Worm (Caenorhabditis elegans): ENCODE measurements around the gene nhl-2.

nhl-2 gene

DNA sequence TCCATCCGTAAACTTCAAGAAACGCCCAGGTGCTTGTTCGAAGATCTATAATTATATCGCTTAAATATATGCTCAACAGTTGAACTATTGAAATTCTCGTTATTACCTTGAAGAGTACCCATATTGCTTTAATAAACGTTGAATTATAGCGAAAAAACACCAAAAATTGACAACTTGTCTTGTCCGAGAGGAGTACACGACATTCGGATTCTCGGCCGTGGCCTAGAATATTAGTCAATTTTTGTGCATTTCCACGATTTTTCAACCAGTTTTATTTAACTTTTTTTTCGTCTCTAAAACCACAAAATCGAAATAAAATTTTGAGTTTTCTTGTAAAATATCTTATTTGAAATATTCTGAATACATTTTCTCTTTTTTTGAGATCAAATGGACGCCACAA is 13.4 kb upstream of the nhl-2 start, which contains the start of the genes F26F4.9 and cee-1 (continued):
- no peak for TF ChIP-seq sea-2 (GFP tag; optimal IDR thresholded peaks at IDR 0.05)
- no peak for TF ChIP-seq mdl-1 (tag; optimal IDR thresholded peaks at IDR 0.05)
- no peak for TF ChIP-seq aly-2 (tag; optimal IDR thresholded peaks at IDR 0.05)
- peak; percentile 53 for TF ChIP-seq snpc-4 (tag; optimal IDR thresholded peaks at IDR 0.05)
- no peak for TF ChIP-seq daf-12 (tag; optimal IDR thresholded peaks at IDR 0.05)
- TF ChIP-seq unc-62 (GFP tag; optimal IDR thresholded peaks at IDR 0.05), result no peak
- TF ChIP-seq lin-39 (tag; optimal IDR thresholded peaks at IDR 0.05), result no peak

ce11 chrIII:4910956-4911355 is 12.1 kb upstream of the nhl-2 start, which contains the start of gene F26F4.2:
Gene F26F4.2 (plus strand): TSS chrIII:4911256.
- TF ChIP-seq nhr-43 (tag; optimal IDR thresholded peaks at IDR 0.05; ENCODE audit: poor library complexity, severe bottlenecking), result no peak
- TF ChIP-seq fkh-2 (tag; optimal IDR thresholded peaks at IDR 0.05), result no peak
- TF ChIP-seq ama-1 (optimal IDR thresholded peaks at IDR 0.05), result no peak
- no peak for TF ChIP-seq ceh-16 (tag; optimal IDR thresholded peaks at IDR 0.05)
- TF ChIP-seq nhr-23 (tag; optimal IDR thresholded peaks at IDR 0.05), result no peak

- TF ChIP-seq nhr-11 (tag; optimal IDR thresholded peaks at IDR 0.05) (no peak), nhr-43 (tag; optimal IDR thresholded peaks at IDR 0.05; ENCODE audit: poor library complexity, severe bottlenecking) (no peak), egl-5 (tag; optimal IDR thresholded peaks at IDR 0.05) (no peak), lin-39 (tag; optimal IDR thresholded peaks at IDR 0.05) (no peak), aly-2 (tag; optimal IDR thresholded peaks at IDR 0.05) (no peak), lin-15B (tag; optimal IDR thresholded peaks at IDR 0.05) (no peak), unc-62 (GFP tag; optimal IDR thresholded peaks at IDR 0.05) (no peak), elt-1 (tag; optimal IDR thresholded peaks at IDR 0.05) (no peak), fkh-2 (tag; optimal IDR thresholded peaks at IDR 0.05) (no peak), ama-1 (optimal IDR thresholded peaks at IDR 0.05) (no peak), nhr-25 (tag; optimal IDR thresholded peaks at IDR 0.05) (no peak), ceh-28 (tag; optimal IDR thresholded peaks at IDR 0.05) (no peak), mdl-1 (tag; optimal IDR thresholded peaks at IDR 0.05) (no peak), ZK546.5 (tag; optimal IDR thresholded peaks at IDR 0.05) (no peak), ztf-4 (tag; optimal IDR thresholded peaks at IDR 0.05) (no peak), pqm-1 (tag; optimal IDR thresholded peaks at IDR 0.05) (no peak), zag-1 (tag; optimal IDR thresholded peaks at IDR 0.05) (no peak)
Measured at ce11 chrIII:4909938-4910337, 11.1 kb upstream of the nhl-2 start, which contains the start of gene F26F4.12. Gene F26F4.12 (minus strand): TSS chrIII:4910038.

DNA sequence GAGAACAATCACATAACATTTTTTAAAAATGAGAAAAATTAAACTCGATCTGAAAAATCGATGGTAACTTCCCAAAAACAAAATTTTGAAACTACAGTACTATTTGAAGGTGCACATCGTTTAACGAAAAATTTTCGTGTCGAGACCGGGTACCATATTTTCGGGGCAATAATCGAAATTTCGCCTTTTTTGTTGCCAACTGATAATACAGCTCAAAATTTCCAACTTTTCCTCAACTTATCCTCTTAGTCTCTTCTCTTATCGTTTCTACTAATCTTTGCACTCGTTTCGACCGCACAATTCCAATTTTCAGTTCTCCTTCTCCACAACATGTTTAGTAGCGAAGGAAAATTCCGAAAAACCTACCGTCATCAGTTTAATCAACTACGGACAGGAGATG is 8.0 kb upstream of the nhl-2 start, which contains the start of gene rom-1:
TSS of gene rom-1 (plus strand) at position 301 of the 400 bp plus-strand sequence.
- no peak for TF ChIP-seq egl-27 (tag; optimal IDR thresholded peaks at IDR 0.05)

- no peak for TF ChIP-seq ceh-28 (tag; optimal IDR thresholded peaks at IDR 0.05)
- TF ChIP-seq nhr-67 (tag; optimal IDR thresholded peaks at IDR 0.05), result no peak
- TF ChIP-seq pqm-1 (tag; optimal IDR thresholded peaks at IDR 0.05), result peak; percentile 2
- TF ChIP-seq ceh-9 (tag; optimal IDR thresholded peaks at IDR 0.05), result no peak
- no peak for TF ChIP-seq egl-5 (tag; optimal IDR thresholded peaks at IDR 0.05)
- no peak for TF ChIP-seq lin-39 (tag; optimal IDR thresholded peaks at IDR 0.05)
- no peak for TF ChIP-seq ama-1 (optimal IDR thresholded peaks at IDR 0.05)
- TF ChIP-seq lsy-12 (tag; optimal IDR thresholded peaks at IDR 0.05), result no peak
- TF ChIP-seq jun-1 (tag; optimal IDR thresholded peaks at IDR 0.05), result peak; percentile 44
- TF ChIP-seq elt-2 (tag; optimal IDR thresholded peaks at IDR 0.05), result peak; percentile 64
- TF ChIP-seq pha-4 (tag; optimal IDR thresholded peaks at IDR 0.05), result peak; percentile 24
- no peak for TF ChIP-seq unc-62 (GFP tag; optimal IDR thresholded peaks at IDR 0.05)
- no peak for TF ChIP-seq lin-15B (tag; optimal IDR thresholded peaks at IDR 0.05)
- TF ChIP-seq nhr-12 (tag; optimal IDR thresholded peaks at IDR 0.05), result no peak
- no peak for TF ChIP-seq hmg-11 (tag; optimal IDR thresholded peaks at IDR 0.05)
- no peak for TF ChIP-seq ceh-82 (tag; optimal IDR thresholded peaks at IDR 0.05)
- TF ChIP-seq daf-12 (tag; optimal IDR thresholded peaks at IDR 0.05), result no peak
- TF ChIP-seq ceh-16 (tag; optimal IDR thresholded peaks at IDR 0.05), result no peak
- no peak for TF ChIP-seq tbx-2 (tag; optimal IDR thresholded peaks at IDR 0.05)
- peak; percentile 26 for TF ChIP-seq snpc-4 (tag; optimal IDR thresholded peaks at IDR 0.05)
- TF ChIP-seq sea-2 (GFP tag; optimal IDR thresholded peaks at IDR 0.05), result no peak
- TF ChIP-seq nhr-11 (tag; optimal IDR thresholded peaks at IDR 0.05), result no peak
- no peak for TF ChIP-seq nhr-23 (tag; optimal IDR thresholded peaks at IDR 0.05)
- TF ChIP-seq elt-3 (tag; optimal IDR thresholded peaks at IDR 0.05), result peak in 1 of 3 experiments; percentile 40
- TF ChIP-seq egl-27 (tag; optimal IDR thresholded peaks at IDR 0.05), result no peak
- no peak for TF ChIP-seq R02D3.7 (tag; optimal IDR thresholded peaks at IDR 0.05)
- TF ChIP-seq ztf-4 (tag; optimal IDR thresholded peaks at IDR 0.05), result no peak
- TF ChIP-seq mml-1 (tag; optimal IDR thresholded peaks at IDR 0.05), result no peak
- TF ChIP-seq aly-2 (tag; optimal IDR thresholded peaks at IDR 0.05), result no peak
Measured at ce11 chrIII:4906365-4906764, 7.5 kb upstream of the nhl-2 start.
